Worm (Caenorhabditis elegans) whole organism, L3 larva: ENCODE results near the gene cal-7.

Source experiments
- R02D3.7 ChIP-seq: fragments of 150-350 bp; optimal IDR thresholded peaks from 2 replicates; lab custom pipeline; 2014; ENCODE audit warnings: missing biosample characterization, missing genetic modification characterization
- aly-2 ChIP-seq: fragments of 150-350 bp; optimal IDR thresholded peaks from 2 replicates; lab custom pipeline; 2014; ENCODE audit warnings: missing biosample characterization, missing genetic modification characterization
- ama-1 ChIP-seq: fragments of 150-350 bp; optimal IDR thresholded peaks from 2 replicates; lab custom pipeline; 2018
- ceh-16 ChIP-seq: sonication (generic microtip); optimal IDR thresholded peaks from 2 replicates; lab custom pipeline; 2017; ENCODE audit warnings: missing biosample characterization, missing genetic modification characterization
- egl-5 ChIP-seq: fragments of 150-350 bp; optimal IDR thresholded peaks from 2 replicates; lab custom pipeline; 2017; ENCODE audit warnings: missing biosample characterization, missing genetic modification reagents, missing genetic modification characterization, inconsistent platforms
- elt-2 ChIP-seq: sonication (generic microtip); optimal IDR thresholded peaks from 2 replicates; lab custom pipeline; 2016; ENCODE audit warnings: missing genetic modification reagents, mild to moderate bottlenecking, missing genetic modification characterization, missing compliant biosample characterization
- elt-3 ChIP-seq, 3 experiments: fragments of 150-350 bp in 1 of 3; sonication (generic microtip) in 2 of 3; optimal IDR thresholded peaks; 2 replicates in 2 of 3; 4 replicates in 1 of 3; lab custom pipeline; 2014 to 2017; ENCODE audit warnings: missing biosample characterization in 3 of 3, missing genetic modification characterization in 3 of 3
- fkh-10 ChIP-seq: sonication (generic microtip); optimal IDR thresholded peaks from 2 replicates; lab custom pipeline; 2017; ENCODE audit warnings: missing biosample characterization, missing genetic modification reagents, missing genetic modification characterization
- fkh-2 ChIP-seq: fragments of 150-350 bp; optimal IDR thresholded peaks from 2 replicates; lab custom pipeline; 2014; ENCODE audit warnings: missing biosample characterization, missing genetic modification reagents, missing genetic modification characterization
- lin-15B ChIP-seq: fragments of 150-350 bp; optimal IDR thresholded peaks from 2 replicates; lab custom pipeline; 2014; ENCODE audit warnings: missing biosample characterization, missing genetic modification characterization
- lin-39 ChIP-seq: fragments of 150-350 bp; optimal IDR thresholded peaks from 2 replicates; lab custom pipeline; 2018; ENCODE audit warnings: missing biosample characterization, missing genetic modification reagents, missing genetic modification characterization
- lsy-12 ChIP-seq: sonication (generic microtip); optimal IDR thresholded peaks from 2 replicates; lab custom pipeline; 2016; ENCODE audit warnings: mild to moderate bottlenecking, missing genetic modification characterization, missing compliant biosample characterization
- nfya-1 ChIP-seq: sonication (generic microtip); optimal IDR thresholded peaks from 2 replicates; lab custom pipeline; 2017; ENCODE audit warnings: missing genetic modification characterization, mild to moderate bottlenecking, missing compliant biosample characterization, antibody characterized with exemption, moderate library complexity; ENCODE audit not compliant: insufficient read depth
- nhr-11 ChIP-seq: fragments of 150-350 bp; optimal IDR thresholded peaks from 2 replicates; lab custom pipeline; 2014; ENCODE audit warnings: missing biosample characterization, missing genetic modification characterization
- nhr-12 ChIP-seq: fragments of 150-350 bp; optimal IDR thresholded peaks from 2 replicates; lab custom pipeline; 2014; ENCODE audit warnings: missing biosample characterization, missing genetic modification characterization
- nhr-23 ChIP-seq: fragments of 150-350 bp; optimal IDR thresholded peaks from 2 replicates; lab custom pipeline; 2014; ENCODE audit warnings: missing biosample characterization, missing genetic modification reagents, missing genetic modification characterization
- nhr-237 ChIP-seq: fragments of 150-350 bp; optimal IDR thresholded peaks from 2 replicates; lab custom pipeline; 2014; ENCODE audit warnings: missing biosample characterization, missing genetic modification characterization
- nhr-25 ChIP-seq: sonication (generic microtip); optimal IDR thresholded peaks from 2 replicates; lab custom pipeline; 2017; ENCODE audit warnings: missing biosample characterization, missing genetic modification characterization
- nhr-28 ChIP-seq: fragments of 150-350 bp; optimal IDR thresholded peaks from 2 replicates; lab custom pipeline; 2014; ENCODE audit warnings: missing biosample characterization, missing genetic modification characterization
- nhr-43 ChIP-seq: sonication (generic microtip); optimal IDR thresholded peaks from 2 replicates; lab custom pipeline; 2016; ENCODE audit warnings: mild to moderate bottlenecking, missing genetic modification characterization, missing compliant biosample characterization; ENCODE audit not compliant: poor library complexity, severe bottlenecking
- nhr-67 ChIP-seq: fragments of 150-350 bp; optimal IDR thresholded peaks from 2 replicates; lab custom pipeline; 2014; ENCODE audit warnings: missing biosample characterization, missing genetic modification characterization
- nhr-76 ChIP-seq: fragments of 150-350 bp; sonication (generic microtip); optimal IDR thresholded peaks from 5 replicates; lab custom pipeline; 2014; ENCODE audit warnings: missing biosample characterization, missing genetic modification characterization
- nhr-77 ChIP-seq: fragments of 150-350 bp; optimal IDR thresholded peaks from 2 replicates; lab custom pipeline; 2014; ENCODE audit warnings: missing biosample characterization, missing genetic modification characterization
- pha-4 ChIP-seq: fragments of 150-350 bp; optimal IDR thresholded peaks from 2 replicates; lab custom pipeline; 2014; ENCODE audit warnings: missing biosample characterization, missing genetic modification reagents, missing genetic modification characterization
- pqm-1 ChIP-seq: fragments of 150-350 bp; optimal IDR thresholded peaks from 2 replicates; lab custom pipeline; 2017; ENCODE audit warnings: missing biosample characterization, missing genetic modification characterization, inconsistent platforms
- sea-2 ChIP-seq: fragments of 150-350 bp; sonication (generic microtip); optimal IDR thresholded peaks from 4 replicates; lab custom pipeline; 2014; ENCODE audit warnings: missing biosample characterization, missing genetic modification reagents, missing genetic modification characterization
- skn-1 ChIP-seq: fragments of 150-350 bp; optimal IDR thresholded peaks from 2 replicates; lab custom pipeline; 2014; ENCODE audit warnings: missing biosample characterization, missing genetic modification characterization
- snpc-4 ChIP-seq: fragments of 150-350 bp; optimal IDR thresholded peaks from 2 replicates; lab custom pipeline; 2014; ENCODE audit warnings: missing biosample characterization, missing genetic modification characterization
- tbx-2 ChIP-seq: sonication (generic microtip); optimal IDR thresholded peaks from 2 replicates; lab custom pipeline; 2016; ENCODE audit warnings: mild to moderate bottlenecking, missing genetic modification characterization, missing compliant biosample characterization
- unc-39 ChIP-seq: sonication (generic microtip); optimal IDR thresholded peaks from 4 replicates; lab custom pipeline; 2017; ENCODE audit warnings: missing biosample characterization, missing genetic modification characterization
- zag-1 ChIP-seq: fragments of 150-350 bp; optimal IDR thresholded peaks from 2 replicates; lab custom pipeline; 2014; ENCODE audit warnings: missing biosample characterization, missing genetic modification characterization
- ztf-4 ChIP-seq: fragments of 150-350 bp; optimal IDR thresholded peaks from 2 replicates; lab custom pipeline; 2014; ENCODE audit warnings: missing biosample characterization, missing genetic modification characterization

cal-7 gene

ce11 chrV:9713532-9713931 is 20.4 kb upstream of the cal-7 start, which contains the start of gene F40F9.10:
F40F9.10 (minus strand) TSS chrV:9713632.
- TF ChIP-seq fkh-2 (tag; lab: Kevin White, UChicago) (no peak), unc-39 (tag; lab: Kevin White, UChicago) (no peak), skn-1 (tag; lab: Kevin White, UChicago) (no peak), fkh-10 (GFP tag; lab: Kevin White, UChicago) (no peak), lsy-12 (tag; lab: Kevin White, UChicago) (no peak), ztf-4 (tag; lab: Kevin White, UChicago) (no peak), R02D3.7 (tag; lab: Kevin White, UChicago) (no peak), ama-1 (lab: Kevin White, UChicago) (no peak), nhr-77 (tag; lab: Kevin White, UChicago) (no peak), ceh-16 (tag; lab: Kevin White, UChicago) (no peak), nhr-43 (tag; lab: Kevin White, UChicago) (no peak), nhr-23 (tag; lab: Kevin White, UChicago) (no peak), zag-1 (tag; lab: Kevin White, UChicago) (no peak), nhr-76 (tag; lab: Kevin White, UChicago) (no peak)

- no peak for TF ChIP-seq nhr-67 (tag; lab: Kevin White, UChicago)
- no peak for TF ChIP-seq nhr-11 (tag; lab: Kevin White, UChicago)
- TF ChIP-seq nhr-237 (tag; lab: Kevin White, UChicago), result no peak
- no peak for TF ChIP-seq lin-15B (tag; lab: Kevin White, UChicago)
- TF ChIP-seq zag-1 (tag; lab: Kevin White, UChicago), result no peak
- no peak for TF ChIP-seq lin-39 (tag; lab: Kevin White, UChicago)
- no peak for TF ChIP-seq nhr-25 (tag; lab: Kevin White, UChicago)
- TF ChIP-seq nhr-28 (tag; lab: Kevin White, UChicago), result no peak
- no peak for TF ChIP-seq tbx-2 (tag; lab: Kevin White, UChicago)
- no peak for TF ChIP-seq nhr-12 (tag; lab: Kevin White, UChicago)
- no peak for TF ChIP-seq nhr-76 (tag; lab: Kevin White, UChicago)
- no peak for TF ChIP-seq unc-39 (tag; lab: Kevin White, UChicago)
- no peak for TF ChIP-seq elt-3 (tag; optimal IDR thresholded peaks at IDR 0.05; lab: Kevin White, UChicago)
- TF ChIP-seq ztf-4 (tag; lab: Kevin White, UChicago), result no peak
Measured at ce11 chrV:9714909-9715308, 19.0 kb upstream of the cal-7 start, which contains the start of gene F40F9.3. F40F9.3 (plus strand) TSS chrV:9715209.

ce11 chrV:9716397-9716796 is 17.5 kb upstream of the cal-7 start, which contains the start of gene str-188:
str-188 (plus strand) TSS chrV:9716697.
- no peak for TF ChIP-seq nhr-11 (tag; lab: Kevin White, UChicago)

ce11 chrV:9724021-9724671 is 9.8 kb upstream of the cal-7 start, which contains the start of gene slcr-46.3:
slcr-46.3 (minus strand) TSS chrV:9724106.
- no peak for TF ChIP-seq tbx-2 (tag; lab: Kevin White, UChicago)
- peak; percentile 89 for TF ChIP-seq pha-4 (tag; lab: Kevin White, UChicago)

ce11 chrV:9725719-9726118 is 8.2 kb upstream of the cal-7 start:
- TF ChIP-seq pqm-1 (tag; lab: Kevin White, UChicago) (peak; percentile 7), tbx-2 (tag; lab: Kevin White, UChicago) (no peak), elt-2 (tag; lab: Kevin White, UChicago) (peak; percentile 66), pha-4 (tag; lab: Kevin White, UChicago) (peak; percentile 20)

ce11 chrV:9729462-9730162 is 4.3 kb upstream of the cal-7 start, which contains the start of the genes aagr-3 and drap-1:
aagr-3 (minus strand) TSS chrV:9729512.
drap-1 (plus strand) TSS chrV:9730106.
- TF ChIP-seq elt-2 (tag; lab: Kevin White, UChicago) (peak; percentile 68), ceh-16 (tag; lab: Kevin White, UChicago) (no peak), egl-5 (peak; percentile 67), pha-4 (tag; lab: Kevin White, UChicago) (peak; percentile 96), nfya-1 (tag; lab: Kevin White, UChicago) (peak; percentile 88), lin-39 (tag; lab: Kevin White, UChicago) (peak; percentile 81), skn-1 (tag; lab: Kevin White, UChicago) (peak; percentile 61), fkh-10 (GFP tag; lab: Kevin White, UChicago) (no peak), lin-15B (tag; lab: Kevin White, UChicago) (peak; percentile 71), lsy-12 (tag; lab: Kevin White, UChicago) (no peak), aly-2 (tag; lab: Kevin White, UChicago) (no peak), sea-2 (GFP tag; lab: Kevin White, UChicago) (no peak), nhr-23 (tag; lab: Kevin White, UChicago) (peak; percentile 55), ama-1 (lab: Kevin White, UChicago) (peak; percentile 14), snpc-4 (tag; lab: Kevin White, UChicago) (peak; percentile 44), nhr-77 (tag; lab: Kevin White, UChicago) (no peak), pqm-1 (tag; lab: Kevin White, UChicago) (peak; percentile 63)
